Fruit fly (Drosophila melanogaster) whole organism, embryonic: ENCODE data around the gene Obp19c.

ENCODE experiments used
- Adf1 ChIP-seq: fragments of 200-800 bp; sonication (Bioruptor generic); IDR thresholded peaks from 2 replicates; pipeline ENCODE4 v1.3.6; 2022; ENCODE audit warnings: missing biosample characterization, missing genetic modification characterization
- CG10267 ChIP-seq: fragments of 200-800 bp; sonication (Bioruptor generic); optimal IDR thresholded peaks from 2 replicates; lab custom pipeline; 2018; ENCODE audit warnings: missing biosample characterization, mild to moderate bottlenecking, missing genetic modification characterization, moderate library complexity
- CG10543 ChIP-seq: fragments of 200-800 bp; sonication (Bioruptor generic); optimal IDR thresholded peaks from 3 replicates; lab custom pipeline; 2017; ENCODE audit warnings: missing biosample characterization, mild to moderate bottlenecking, missing genetic modification characterization, moderate library complexity
- CG11504 ChIP-seq: fragments of 200-800 bp; sonication (Bioruptor generic); optimal IDR thresholded peaks from 3 replicates; lab custom pipeline; 2019; ENCODE audit warnings: missing biosample characterization, mild to moderate bottlenecking, missing genetic modification characterization, moderate library complexity
- CG12299 ChIP-seq: fragments of 200-800 bp; sonication (Bioruptor generic); optimal IDR thresholded peaks from 2 replicates; lab custom pipeline; 2018; ENCODE audit warnings: missing biosample characterization, mild to moderate bottlenecking, missing genetic modification characterization
- CG12659 ChIP-seq: fragments of 200-800 bp; sonication (Bioruptor generic); optimal IDR thresholded peaks from 3 replicates; lab custom pipeline; 2017; ENCODE audit warnings: mild to moderate bottlenecking, missing biosample characterization, missing genetic modification reagents, missing genetic modification characterization
- CG13296 ChIP-seq: fragments of 200-800 bp; sonication (Bioruptor generic); optimal IDR thresholded peaks from 3 replicates; lab custom pipeline; 2018; ENCODE audit warnings: missing biosample characterization, mild to moderate bottlenecking, missing genetic modification characterization
- CG13424 ChIP-seq: fragments of 200-800 bp; sonication (Bioruptor generic); optimal IDR thresholded peaks from 2 replicates; lab custom pipeline; 2019; ENCODE audit warnings: missing biosample characterization, mild to moderate bottlenecking, missing genetic modification characterization, moderate library complexity
- CG14441 ChIP-seq: fragments of 200-800 bp; sonication (Bioruptor generic); IDR thresholded peaks from 2 replicates; pipeline ENCODE4 v1.3.6; 2022; ENCODE audit warnings: missing biosample characterization, missing genetic modification characterization
- CG14710 ChIP-seq: fragments of 200-800 bp; sonication (Bioruptor generic); optimal IDR thresholded peaks from 3 replicates; lab custom pipeline; 2019; ENCODE audit warnings: missing biosample characterization, mild to moderate bottlenecking, missing genetic modification characterization, moderate library complexity
- CG15269 ChIP-seq: fragments of 200-800 bp; sonication (Bioruptor generic); optimal IDR thresholded peaks from 2 replicates; lab custom pipeline; 2018; ENCODE audit warnings: missing biosample characterization, mild to moderate bottlenecking, missing genetic modification characterization, moderate library complexity
- CG17359 ChIP-seq: fragments of 200-800 bp; sonication (Bioruptor generic); optimal IDR thresholded peaks from 3 replicates; lab custom pipeline; 2018; ENCODE audit warnings: missing biosample characterization, mild to moderate bottlenecking, missing genetic modification characterization, moderate library complexity
- CG17361 ChIP-seq: fragments of 200-800 bp; sonication (Bioruptor generic); IDR thresholded peaks from 3 replicates; pipeline ENCODE4 v1.3.6; 2022; ENCODE audit warnings: missing biosample characterization, missing genetic modification characterization
- CG18599 ChIP-seq: fragments of 200-800 bp; sonication (Bioruptor generic); optimal IDR thresholded peaks from 3 replicates; lab custom pipeline; 2017; ENCODE audit warnings: missing biosample characterization, missing genetic modification characterization, mild to moderate bottlenecking, moderate library complexity, missing genetic modification reagents
- CG18619 ChIP-seq: fragments of 200-800 bp; sonication (Bioruptor generic); optimal IDR thresholded peaks from 3 replicates; lab custom pipeline; 2017; ENCODE audit warnings: missing biosample characterization, mild to moderate bottlenecking, missing genetic modification characterization
- CG2678 ChIP-seq: fragments of 200-800 bp; sonication (Bioruptor generic); optimal IDR thresholded peaks from 3 replicates; lab custom pipeline; 2019; ENCODE audit warnings: missing biosample characterization, mild to moderate bottlenecking, missing genetic modification characterization, moderate library complexity
- CG3281 ChIP-seq: fragments of 200-800 bp; sonication (Bioruptor generic); optimal IDR thresholded peaks from 3 replicates; lab custom pipeline; 2017; ENCODE audit warnings: missing biosample characterization, mild to moderate bottlenecking, missing genetic modification characterization
- CG34422 ChIP-seq: fragments of 200-800 bp; sonication (Bioruptor generic); IDR thresholded peaks from 3 replicates; pipeline ENCODE4 v1.3.6; 2022; ENCODE audit warnings: missing biosample characterization, missing genetic modification characterization
- CG4424 ChIP-seq: fragments of 200-800 bp; sonication (Bioruptor generic); optimal IDR thresholded peaks from 3 replicates; lab custom pipeline; 2016; ENCODE audit warnings: missing biosample characterization, missing genetic modification characterization
- CG8944 ChIP-seq: fragments of 200-800 bp; sonication (Bioruptor generic); optimal IDR thresholded peaks from 3 replicates; lab custom pipeline; 2016; ENCODE audit warnings: missing biosample characterization, missing genetic modification characterization
- CG9215 ChIP-seq: fragments of 200-800 bp; sonication (Bioruptor generic); IDR thresholded peaks from 2 replicates; pipeline ENCODE4 v1.3.6; 2022; ENCODE audit warnings: missing biosample characterization, missing genetic modification characterization
- CoRest ChIP-seq: fragments of 200-800 bp; sonication (Bioruptor generic); optimal IDR thresholded peaks from 3 replicates; lab custom pipeline; 2018; ENCODE audit warnings: missing biosample characterization, mild to moderate bottlenecking, missing genetic modification characterization, moderate library complexity
- Hand ChIP-seq: fragments of 200-800 bp; sonication (Bioruptor generic); optimal IDR thresholded peaks from 2 replicates; lab custom pipeline; 2017; ENCODE audit warnings: mild to moderate bottlenecking, missing biosample characterization, missing genetic modification reagents, missing genetic modification characterization
- Hr51 ChIP-seq, 2 experiments: fragments of 200-800 bp; sonication (Bioruptor generic); optimal IDR thresholded peaks; 2 replicates in 1 of 2; 3 replicates in 1 of 2; lab custom pipeline; 2016 to 2018; ENCODE audit warnings: missing biosample characterization in 2 of 2, missing genetic modification characterization in 2 of 2, mild to moderate bottlenecking in 1 of 2, moderate library complexity in 1 of 2
- Med ChIP-seq: fragments of 200-800 bp; sonication (Bioruptor generic); peaks from one replicate; lab custom pipeline; 2016; ENCODE audit warnings: missing biosample characterization, missing genetic modification characterization, mild to moderate bottlenecking, inconsistent platforms, moderate library complexity
- Meics ChIP-seq: fragments of 200-800 bp; sonication (Bioruptor generic); optimal IDR thresholded peaks from 2 replicates; lab custom pipeline; 2017; ENCODE audit warnings: missing biosample characterization, mild to moderate bottlenecking, missing genetic modification characterization
- NC2α ChIP-seq: fragments of 200-800 bp; sonication (Bioruptor generic); optimal IDR thresholded peaks from 2 replicates; lab custom pipeline; 2016; ENCODE audit warnings: missing biosample characterization, missing genetic modification characterization
- NfI ChIP-seq: fragments of 200-800 bp; sonication (Bioruptor generic); optimal IDR thresholded peaks from 3 replicates; lab custom pipeline; 2018; ENCODE audit warnings: missing biosample characterization, mild to moderate bottlenecking, missing genetic modification characterization, moderate library complexity
- Oli ChIP-seq: fragments of 200-800 bp; sonication (Bioruptor generic); optimal IDR thresholded peaks from 2 replicates; lab custom pipeline; 2018; ENCODE audit warnings: missing biosample characterization, mild to moderate bottlenecking, missing genetic modification characterization, moderate library complexity
- PHDP ChIP-seq: fragments of 200-800 bp; sonication (Bioruptor generic); optimal IDR thresholded peaks from 3 replicates; lab custom pipeline; 2018; ENCODE audit warnings: missing biosample characterization, mild to moderate bottlenecking, missing genetic modification characterization, moderate library complexity
- Ptx1 ChIP-seq: fragments of 200-800 bp; sonication (Bioruptor generic); IDR thresholded peaks from 2 replicates; pipeline ENCODE4 v1.3.6; 2022; ENCODE audit warnings: missing biosample characterization, missing genetic modification characterization
- al ChIP-seq: fragments of 200-800 bp; sonication (Bioruptor generic); IDR thresholded peaks from 2 replicates; pipeline ENCODE4 v1.3.6; 2022; ENCODE audit warnings: missing biosample characterization, missing genetic modification characterization
- dmrt11E ChIP-seq: fragments of 200-800 bp; sonication (Bioruptor generic); optimal IDR thresholded peaks from 3 replicates; lab custom pipeline; 2018; ENCODE audit warnings: missing biosample characterization, mild to moderate bottlenecking, missing genetic modification characterization, moderate library complexity
- dmrt99B ChIP-seq: fragments of 200-800 bp; sonication (Bioruptor generic); optimal IDR thresholded peaks from 2 replicates; lab custom pipeline; 2018; ENCODE audit warnings: missing biosample characterization, mild to moderate bottlenecking, missing genetic modification characterization, moderate library complexity
- dysf ChIP-seq: fragments of 200-800 bp; sonication (Bioruptor generic); IDR thresholded peaks from 3 replicates; pipeline ENCODE4 v1.3.6; 2022; ENCODE audit warnings: missing biosample characterization, missing genetic modification characterization
- gcm2 ChIP-seq: fragments of 200-800 bp; sonication (Bioruptor generic); optimal IDR thresholded peaks from 2 replicates; lab custom pipeline; 2016; ENCODE audit warnings: missing biosample characterization, missing genetic modification characterization
- gem ChIP-seq: fragments of 200-800 bp; sonication (Bioruptor generic); optimal IDR thresholded peaks from 2 replicates; lab custom pipeline; 2019; ENCODE audit warnings: missing biosample characterization, mild to moderate bottlenecking, missing genetic modification characterization, moderate library complexity
- grau ChIP-seq: fragments of 200-800 bp; optimal IDR thresholded peaks from 3 replicates; lab custom pipeline; 2019; ENCODE audit warnings: missing biosample characterization, mild to moderate bottlenecking, missing genetic modification characterization, moderate library complexity
- gt ChIP-seq: fragments of 200-800 bp; sonication (Bioruptor generic); IDR thresholded peaks from 2 replicates; pipeline ENCODE4 v1.3.6; 2022; ENCODE audit warnings: missing biosample characterization, missing genetic modification characterization
- ind ChIP-seq: fragments of 200-800 bp; sonication (Bioruptor generic); optimal IDR thresholded peaks from 3 replicates; lab custom pipeline; 2016; ENCODE audit warnings: missing biosample characterization, missing genetic modification characterization
- lilli ChIP-seq: fragments of 200-800 bp; sonication (Bioruptor generic); optimal IDR thresholded peaks from 3 replicates; lab custom pipeline; 2016; ENCODE audit warnings: missing biosample characterization, missing genetic modification characterization
- odd ChIP-seq: fragments of 200-800 bp; sonication (Bioruptor generic); optimal IDR thresholded peaks from 2 replicates; lab custom pipeline; 2017; ENCODE audit warnings: missing biosample characterization, mild to moderate bottlenecking, missing genetic modification characterization
- phol ChIP-seq: fragments of 200-800 bp; sonication (Bioruptor generic); optimal IDR thresholded peaks from 3 replicates; lab custom pipeline; 2018; ENCODE audit warnings: missing biosample characterization, mild to moderate bottlenecking, missing genetic modification characterization, moderate library complexity
- row ChIP-seq: fragments of 200-800 bp; sonication (Bioruptor generic); IDR thresholded peaks from 3 replicates; pipeline ENCODE4 v1.3.6; 2022; ENCODE audit warnings: missing biosample characterization, missing genetic modification characterization
- scrt ChIP-seq: fragments of 200-800 bp; sonication (Bioruptor generic); optimal IDR thresholded peaks from 2 replicates; lab custom pipeline; 2018; ENCODE audit warnings: missing biosample characterization, mild to moderate bottlenecking, missing genetic modification characterization, moderate library complexity
- sens ChIP-seq: fragments of 200-800 bp; sonication (Bioruptor generic); peaks from one replicate; lab custom pipeline; 2016; ENCODE audit warnings: missing biosample characterization, missing genetic modification characterization
- seq ChIP-seq: fragments of 200-800 bp; sonication (Bioruptor generic); IDR thresholded peaks from 2 replicates; pipeline ENCODE4 v1.3.6; 2022; ENCODE audit warnings: missing biosample characterization, missing genetic modification characterization
- slbo ChIP-seq: fragments of 200-800 bp; sonication (Bioruptor generic); IDR thresholded peaks from 2 replicates; pipeline ENCODE4 v1.3.6; 2022; ENCODE audit warnings: missing biosample characterization, missing genetic modification characterization

Obp19c gene

DNA sequence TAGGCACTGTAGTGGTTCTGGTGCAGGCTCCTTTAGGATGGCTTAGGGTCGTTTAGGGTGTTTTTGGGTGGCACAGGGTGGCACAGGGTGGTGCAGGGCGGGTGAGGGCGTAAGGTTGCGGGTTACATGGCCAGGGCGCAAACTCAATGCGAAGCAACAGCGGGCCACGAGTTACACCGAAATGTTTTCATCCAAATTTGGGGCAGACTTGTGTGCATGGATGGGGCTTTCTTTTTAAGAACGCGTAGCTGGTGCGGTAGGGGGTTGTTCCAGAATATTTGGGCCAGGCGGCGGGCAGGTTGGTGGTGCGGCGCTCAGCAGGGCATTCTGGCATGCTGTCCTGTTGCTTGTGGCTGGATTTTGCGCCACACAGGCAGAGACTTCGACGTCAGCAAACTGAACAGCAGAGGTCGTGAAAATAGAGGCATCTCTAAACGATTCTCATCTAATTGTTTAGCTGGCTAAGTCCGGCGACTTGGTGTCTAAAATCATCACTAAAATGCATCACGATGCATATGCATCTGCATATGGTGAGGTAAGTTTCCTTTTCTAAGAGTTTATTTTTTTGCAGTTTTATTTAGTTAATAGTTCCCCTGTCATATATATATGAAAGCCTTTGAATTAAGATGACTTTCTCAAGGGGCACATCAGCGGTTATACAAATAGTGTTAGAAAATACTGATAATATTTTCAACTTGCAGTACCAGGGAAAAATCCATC, 29.3 kb upstream of the Obp19c start (continued):
- TF ChIP-seq Oli (peak; percentile 20), Med (GFP tag; lab: Kevin White, UChicago) (peak; percentile 34), CG12659 (GFP tag; lab: Kevin White, UChicago) (peak; percentile 1), CG2678 (peak; percentile 57), NfI (peak; percentile 15), CG12299 (no peak), scrt (GFP tag; lab: Kevin White, UChicago) (peak; percentile 86), CG8944 (GFP tag; lab: Kevin White, UChicago) (no peak), CG10267 (no peak), phol (tag; lab: Kevin White, UChicago) (peak; percentile 0), gt (GFP tag; lab: Robert Waterston, UW) (no peak), odd (no peak), lilli (peak; percentile 16), CG11504 (tag; lab: Kevin White, UChicago) (peak; percentile 14), Hr51 (GFP tag; optimal IDR thresholded peaks at IDR 0.05; lab: Kevin White, UChicago) (peak in 1 of 2 experiments; percentile 26), CG9215 (GFP tag; lab: Robert Waterston, UW) (0 out of 2 replicates have a peak, but pooled peaks have one; percentile 17), CG10543 (peak; percentile 8), CG4424 (GFP tag; lab: Kevin White, UChicago) (no peak), ind (GFP tag; lab: Kevin White, UChicago) (peak; percentile 7), CG18599 (GFP tag; lab: Kevin White, UChicago) (peak; percentile 61), Adf1 (peak; percentile 16; the same call in 1 of the 2 replicates), CG34422 (no peak), PHDP (no peak), Ptx1 (no peak), CG13424 (tag; lab: Kevin White, UChicago) (peak; percentile 18), CG3281 (GFP tag; lab: Kevin White, UChicago) (peak; percentile 29), dmrt11E (tag; lab: Kevin White, UChicago) (no peak), CoRest (tag; lab: Kevin White, UChicago) (peak; percentile 1), dmrt99B (tag; lab: Kevin White, UChicago) (peak; percentile 27), CG17359 (peak; percentile 3), CG13296 (GFP tag; lab: Kevin White, UChicago) (peak; percentile 2), sens (GFP tag; lab: Kevin White, UChicago) (peak; percentile 42), row (peak; percentile 26; the same call in 2 of the 3 replicates), CG17361 (GFP tag; lab: Robert Waterston, UW) (0 out of 3 replicates have a peak, but pooled peaks have one; percentile 33), Meics (GFP tag; lab: Kevin White, UChicago) (peak; percentile 48), gem (tag; lab: Kevin White, UChicago) (peak; percentile 37), grau (peak; percentile 31), CG14441 (peak; percentile 16; the same call in 1 of the 2 replicates), CG18619 (peak; percentile 30), seq (no peak), NC2α (no peak), slbo (GFP tag; lab: Robert Waterston, UW) (0 out of 2 replicates have a peak, but pooled peaks have one; percentile 11), dysf (GFP tag; lab: Robert Waterston, UW) (0 out of 3 replicates have a peak, but pooled peaks have one; percentile 12), Hand (peak; percentile 49), gcm2 (no peak), CG14710 (tag; lab: Kevin White, UChicago) (no peak), al (GFP tag; lab: Robert Waterston, UW) (no peak), CG15269 (tag; lab: Kevin White, UChicago) (peak; percentile 17)
- TF ChIP-seq, all 482 proteins: peak for 42
